Worm (Caenorhabditis elegans) whole organism, mixed stage, embryonic: ENCODE data around the gene ZC132.3.

ENCODE experiments used
- ceh-43 ChIP-seq: fragments of 200-800 bp; sonication (Bioruptor generic); optimal IDR thresholded peaks from 2 replicates; lab custom pipeline; 2018; ENCODE audit warnings: mild to moderate bottlenecking, missing genetic modification characterization, moderate library complexity, missing compliant biosample characterization
- ces-1 ChIP-seq: fragments of 150-350 bp; optimal IDR thresholded peaks from 2 replicates; lab custom pipeline; 2014; ENCODE audit warnings: missing biosample characterization, missing genetic modification reagents, missing genetic modification characterization
- flh-1 ChIP-seq: fragments of 200-800 bp; sonication (Bioruptor generic); optimal IDR thresholded peaks from 2 replicates; lab custom pipeline; 2018; ENCODE audit warnings: mild to moderate bottlenecking, missing genetic modification characterization, moderate library complexity, missing compliant biosample characterization
- lsy-2 ChIP-seq: fragments of 150-350 bp; optimal IDR thresholded peaks from 2 replicates; lab custom pipeline; 2014; ENCODE audit warnings: missing biosample characterization, missing genetic modification characterization
- nhr-28 ChIP-seq: fragments of 150-350 bp; optimal IDR thresholded peaks from 2 replicates; lab custom pipeline; 2014; ENCODE audit warnings: missing biosample characterization, missing genetic modification characterization
- sptf-1 ChIP-seq: sonication (generic microtip); optimal IDR thresholded peaks from 2 replicates; lab custom pipeline; 2017; ENCODE audit warnings: mild to moderate bottlenecking, missing genetic modification characterization, moderate library complexity, missing compliant biosample characterization

DNA sequence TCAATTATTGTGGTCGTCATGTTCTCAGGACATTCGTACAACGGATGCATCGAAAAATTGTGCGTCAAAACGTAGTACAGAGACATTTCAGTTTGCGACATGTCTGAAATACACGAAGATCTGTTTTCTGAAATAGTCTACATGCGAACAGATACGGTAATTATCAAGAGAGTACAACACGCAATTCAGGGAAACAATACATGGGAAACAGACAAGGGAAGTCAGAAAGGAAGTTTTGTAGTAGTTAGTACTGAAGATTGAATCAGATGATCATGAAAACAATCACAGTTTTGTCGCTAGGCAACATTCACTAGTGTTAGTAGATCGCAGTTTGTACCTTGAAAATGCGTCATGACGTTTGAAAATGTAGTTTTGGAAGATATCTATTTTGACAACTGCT, 49.6 kb downstream of the ZC132.3 start, which contains the start of gene srt-13:
- no peak for TF ChIP-seq ceh-43 (GFP tag; lab: Kevin White, UChicago)
- TF ChIP-seq flh-1 (GFP tag; lab: Kevin White, UChicago), result no peak
- TF ChIP-seq ces-1 (GFP tag; lab: Kevin White, UChicago), result no peak
- TF ChIP-seq nhr-28 (tag; lab: Kevin White, UChicago), result no peak
- TF ChIP-seq sptf-1 (tag; lab: Kevin White, UChicago), result no peak
- TF ChIP-seq lsy-2 (tag; lab: Kevin White, UChicago), result no peak
